Worm (Caenorhabditis elegans): Measurements from ENCODE around the gene rsa-2.

The rsa-2 gene

DNA sequence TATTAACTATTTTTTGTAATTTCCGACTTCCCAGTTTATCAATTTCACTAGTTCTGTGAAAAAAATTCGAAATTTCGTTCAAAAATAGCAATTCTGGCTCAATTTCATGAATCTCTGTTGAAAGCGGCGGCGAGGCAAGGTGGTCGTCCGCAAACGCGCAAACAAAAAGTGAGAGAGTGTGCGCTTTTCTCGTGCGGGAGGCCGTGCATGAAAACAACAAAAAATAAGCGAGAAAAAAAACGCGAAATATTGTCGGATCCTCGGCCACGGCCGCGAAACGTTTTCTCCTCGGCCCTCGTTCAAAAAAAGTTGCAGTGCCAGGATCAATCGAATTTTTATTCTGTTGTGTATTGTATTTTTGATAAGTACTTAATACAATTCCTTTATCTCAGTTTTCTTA, 49.4 kb downstream of the rsa-2 start (continued):
- no peak for TF ChIP-seq Y53F4B.3 (GFP tag; IDR thresholded peaks at IDR 0.05)
- TF ChIP-seq snpc-3.4 (tag; optimal IDR thresholded peaks at IDR 0.05) = no peak
- no peak for TF ChIP-seq cebp-1 (GFP tag; IDR thresholded peaks at IDR 0.05)
- TF ChIP-seq cebp-1 (tag; optimal IDR thresholded peaks at IDR 0.05) = peak; percentile 71
- TF ChIP-seq athp-1 (tag; optimal IDR thresholded peaks at IDR 0.05) = no peak
- 0 out of 2 replicates have a peak, but pooled peaks have one; percentile 29 for TF ChIP-seq B0336.3 (GFP tag; IDR thresholded peaks at IDR 0.05)
- no peak for TF ChIP-seq die-1 (tag; optimal IDR thresholded peaks at IDR 0.05)
- TF ChIP-seq C06A6.2 (GFP tag; conservative IDR thresholded peaks at IDR 0.05) = 0 out of 2 replicates have a peak, but pooled peaks have one; percentile 45
- TF ChIP-seq egl-44 (GFP tag; IDR thresholded peaks at IDR 0.05) = no peak
- TF ChIP-seq rec-8 (tag; optimal IDR thresholded peaks at IDR 0.05) = no peak
- no peak for TF ChIP-seq snpc-1.1 (tag; optimal IDR thresholded peaks at IDR 0.05; ENCODE audit: insufficient read depth)
- TF ChIP-seq nhr-120 (GFP tag; IDR thresholded peaks at IDR 0.05) = no peak
- no peak for TF ChIP-seq ztf-22 (GFP tag; optimal IDR thresholded peaks at IDR 0.05)
- TF ChIP-seq mcd-1 (GFP tag; IDR thresholded peaks at IDR 0.05) = peak; percentile 89
- TF ChIP-seq nfya-1 (tag; optimal IDR thresholded peaks at IDR 0.05; ENCODE audit: borderline replicate concordance, insufficient read depth) = no peak
- TF ChIP-seq ekl-4 (GFP tag; IDR thresholded peaks at IDR 0.05) = 0 out of 2 replicates have a peak, but pooled peaks have one; percentile 38
- no peak for TF ChIP-seq nhr-179 (tag; optimal IDR thresholded peaks at IDR 0.05)
- TF ChIP-seq zfh-2 (GFP tag; conservative IDR thresholded peaks at IDR 0.05) = peak; percentile 81
- TF ChIP-seq ceh-91 (GFP tag; IDR thresholded peaks at IDR 0.05) = no peak
- peak; percentile 52; the same call in 1 of the 2 replicates for TF ChIP-seq ztf-28 (GFP tag; IDR thresholded peaks at IDR 0.05)
- TF ChIP-seq unc-62 (GFP tag; optimal IDR thresholded peaks at IDR 0.05) = no peak
- no peak for TF ChIP-seq hlh-12 (tag; optimal IDR thresholded peaks at IDR 0.05)
- no peak for TF ChIP-seq ceh-58 (GFP tag; IDR thresholded peaks at IDR 0.05)
- no peak for TF ChIP-seq ztf-3 (GFP tag; optimal IDR thresholded peaks at IDR 0.05)
- TF ChIP-seq fkh-3 (tag; optimal IDR thresholded peaks at IDR 0.05) = no peak
- peak; percentile 18 for TF ChIP-seq tbp1 (GFP tag; optimal IDR thresholded peaks at IDR 0.05)
- TF ChIP-seq F33H1.4 (GFP tag; IDR thresholded peaks at IDR 0.05) = 0 out of 2 replicates have a peak, but pooled peaks have one; percentile 24
- TF ChIP-seq Y67H2A.10 (GFP tag; conservative IDR thresholded peaks at IDR 0.05) = no peak
- TF ChIP-seq F37B4.10 (GFP tag; IDR thresholded peaks at IDR 0.05) = no peak
- peak; percentile 55 for TF ChIP-seq K12H6.12 (tag; optimal IDR thresholded peaks at IDR 0.05)
- TF ChIP-seq madf-10 (tag; optimal IDR thresholded peaks at IDR 0.05) = peak; percentile 9
- TF ChIP-seq madf-6 (GFP tag; IDR thresholded peaks at IDR 0.05) = no peak
- no peak for TF ChIP-seq nhr-90 (tag; optimal IDR thresholded peaks at IDR 0.05)
- no peak for TF ChIP-seq B0035.1 (tag; optimal IDR thresholded peaks at IDR 0.05)
- TF ChIP-seq attf-5 (GFP tag; optimal IDR thresholded peaks at IDR 0.05) = peak; percentile 87
- no peak for TF ChIP-seq snpc-4 (GFP tag; optimal IDR thresholded peaks at IDR 0.05)
- TF ChIP-seq snpc-4 (tag; optimal IDR thresholded peaks at IDR 0.05) = peak in 3 of 4 experiments; percentile 22 to 42 (median 33)
- TF ChIP-seq atf-7 (tag; optimal IDR thresholded peaks at IDR 0.05) = no peak
- no peak for TF ChIP-seq lin-26 (GFP tag; IDR thresholded peaks at IDR 0.05)
- no peak for TF ChIP-seq D2030.7 (GFP tag; IDR thresholded peaks at IDR 0.05)
- TF ChIP-seq hsf-1 (GFP tag; IDR thresholded peaks at IDR 0.05) = no peak
- TF ChIP-seq lin-54 (GFP tag; optimal IDR thresholded peaks at IDR 0.05) = peak; percentile 59
- 0 out of 2 replicates have a peak, but pooled peaks have one; percentile 61 for TF ChIP-seq nfyb-1 (GFP tag; IDR thresholded peaks at IDR 0.05)
- TF ChIP-seq egrh-3 (GFP tag; IDR thresholded peaks at IDR 0.05) = peak; percentile 42
- TF ChIP-seq lin-35 (GFP tag; optimal IDR thresholded peaks at IDR 0.05) = peak in 1 of 3 experiments; percentile 11
- peak; percentile 58 for TF ChIP-seq nhr-80 (tag; optimal IDR thresholded peaks at IDR 0.05)
